Worm (Caenorhabditis elegans) whole organism, mixed stage, embryonic: Measurements from ENCODE around the gene spr-2.

ENCODE experiments used
- M03D4.4 ChIP-seq: sonication (generic microtip); optimal IDR thresholded peaks from 2 replicates; lab custom pipeline; 2017; ENCODE audit warnings: mild to moderate bottlenecking, missing genetic modification characterization, missing compliant biosample characterization
- bed-3 ChIP-seq: fragments of 200-800 bp; sonication (Bioruptor generic); optimal IDR thresholded peaks from 3 replicates; lab custom pipeline; 2018; ENCODE audit warnings: mild to moderate bottlenecking, missing genetic modification characterization, moderate library complexity, missing compliant biosample characterization
- blmp-1 ChIP-seq: fragments of 150-350 bp; optimal IDR thresholded peaks from 2 replicates; lab custom pipeline; 2014; ENCODE audit warnings: missing biosample characterization, missing genetic modification characterization
- ceh-43 ChIP-seq: fragments of 200-800 bp; sonication (Bioruptor generic); optimal IDR thresholded peaks from 2 replicates; lab custom pipeline; 2018; ENCODE audit warnings: mild to moderate bottlenecking, missing genetic modification characterization, moderate library complexity, missing compliant biosample characterization
- ceh-83 ChIP-seq: fragments of 200-800 bp; sonication (Bioruptor generic); optimal IDR thresholded peaks from 2 replicates; lab custom pipeline; 2018; ENCODE audit warnings: mild to moderate bottlenecking, missing genetic modification characterization, missing compliant biosample characterization
- ces-1 ChIP-seq: fragments of 150-350 bp; optimal IDR thresholded peaks from 2 replicates; lab custom pipeline; 2014; ENCODE audit warnings: missing biosample characterization, missing genetic modification reagents, missing genetic modification characterization
- cnd-1 ChIP-seq: fragments of 200-800 bp; sonication (Bioruptor generic); optimal IDR thresholded peaks from 2 replicates; lab custom pipeline; 2018; ENCODE audit warnings: mild to moderate bottlenecking, missing genetic modification characterization, missing compliant biosample characterization
- drap-1 ChIP-seq: fragments of 200-800 bp; sonication (Bioruptor generic); optimal IDR thresholded peaks from 3 replicates; lab custom pipeline; 2018; ENCODE audit warnings: mild to moderate bottlenecking, missing genetic modification characterization, missing compliant biosample characterization
- elt-1 ChIP-seq: sonication (generic microtip); optimal IDR thresholded peaks from 2 replicates; lab custom pipeline; 2017; ENCODE audit warnings: missing genetic modification characterization, mild to moderate bottlenecking, missing compliant biosample characterization, antibody characterized with exemption, moderate library complexity, borderline replicate concordance; ENCODE audit not compliant: insufficient read depth
- elt-3 ChIP-seq: fragments of 150-350 bp; optimal IDR thresholded peaks from 2 replicates; lab custom pipeline; 2014; ENCODE audit warnings: missing biosample characterization, missing genetic modification characterization
- flh-1 ChIP-seq: fragments of 200-800 bp; sonication (Bioruptor generic); optimal IDR thresholded peaks from 2 replicates; lab custom pipeline; 2018; ENCODE audit warnings: mild to moderate bottlenecking, missing genetic modification characterization, moderate library complexity, missing compliant biosample characterization
- ham-2 ChIP-seq: fragments of 200-800 bp; sonication (Bioruptor generic); optimal IDR thresholded peaks from 2 replicates; lab custom pipeline; 2018; ENCODE audit warnings: mild to moderate bottlenecking, missing genetic modification characterization, missing compliant biosample characterization
- hlh-1 ChIP-seq: fragments of 150-350 bp; optimal IDR thresholded peaks from 2 replicates; lab custom pipeline; 2014; ENCODE audit warnings: missing biosample characterization, missing genetic modification reagents, missing genetic modification characterization
- lin-13 ChIP-seq: fragments of 150-350 bp; optimal IDR thresholded peaks from 2 replicates; lab custom pipeline; 2014; ENCODE audit warnings: missing biosample characterization, missing genetic modification characterization
- lin-32 ChIP-seq: fragments of 200-800 bp; sonication (Bioruptor generic); optimal IDR thresholded peaks from 2 replicates; lab custom pipeline; 2018; ENCODE audit warnings: mild to moderate bottlenecking, missing genetic modification characterization, missing compliant biosample characterization
- lsy-2 ChIP-seq: fragments of 150-350 bp; optimal IDR thresholded peaks from 2 replicates; lab custom pipeline; 2014; ENCODE audit warnings: missing biosample characterization, missing genetic modification characterization
- mab-5 ChIP-seq: fragments of 150-350 bp; optimal IDR thresholded peaks from 2 replicates; lab custom pipeline; 2014; ENCODE audit warnings: missing biosample characterization, missing genetic modification characterization
- mep-1 ChIP-seq: fragments of 150-350 bp; optimal IDR thresholded peaks from 2 replicates; lab custom pipeline; 2017; ENCODE audit warnings: missing biosample characterization, missing genetic modification reagents, missing genetic modification characterization, inconsistent platforms
- mls-2 ChIP-seq: sonication (generic microtip); optimal IDR thresholded peaks from 2 replicates; lab custom pipeline; 2016; ENCODE audit warnings: mild to moderate bottlenecking, missing genetic modification characterization, moderate library complexity, missing compliant biosample characterization
- nhr-2 ChIP-seq: fragments of 150-350 bp; optimal IDR thresholded peaks from 2 replicates; lab custom pipeline; 2014; ENCODE audit warnings: missing biosample characterization, missing genetic modification characterization
- nhr-237 ChIP-seq: fragments of 150-350 bp; optimal IDR thresholded peaks from 2 replicates; lab custom pipeline; 2014; ENCODE audit warnings: missing biosample characterization, missing genetic modification characterization
- nhr-28 ChIP-seq: fragments of 150-350 bp; optimal IDR thresholded peaks from 2 replicates; lab custom pipeline; 2014; ENCODE audit warnings: missing biosample characterization, missing genetic modification characterization
- nhr-76 ChIP-seq: sonication (generic microtip); optimal IDR thresholded peaks from 2 replicates; lab custom pipeline; 2017; ENCODE audit warnings: missing biosample characterization, missing genetic modification characterization
- sem-2 ChIP-seq: fragments of 200-800 bp; sonication (Bioruptor generic); optimal IDR thresholded peaks from 2 replicates; lab custom pipeline; 2018; ENCODE audit warnings: mild to moderate bottlenecking, missing genetic modification characterization, missing compliant biosample characterization
- snpc-4 ChIP-seq: fragments of 150-350 bp; optimal IDR thresholded peaks from 2 replicates; lab custom pipeline; 2014; ENCODE audit warnings: missing biosample characterization, missing genetic modification characterization
- sptf-1 ChIP-seq: sonication (generic microtip); optimal IDR thresholded peaks from 2 replicates; lab custom pipeline; 2017; ENCODE audit warnings: mild to moderate bottlenecking, missing genetic modification characterization, moderate library complexity, missing compliant biosample characterization
- tbx-8 ChIP-seq: fragments of 200-800 bp; sonication (Bioruptor generic); optimal IDR thresholded peaks from 2 replicates; lab custom pipeline; 2018; ENCODE audit warnings: mild to moderate bottlenecking, missing genetic modification characterization, moderate library complexity, missing compliant biosample characterization
- unc-120 ChIP-seq: sonication (generic microtip); optimal IDR thresholded peaks from 2 replicates; lab custom pipeline; 2017; ENCODE audit warnings: missing genetic modification characterization, missing compliant biosample characterization; ENCODE audit not compliant: poor library complexity, severe bottlenecking
- unc-39 ChIP-seq: fragments of 150-350 bp; optimal IDR thresholded peaks from 2 replicates; lab custom pipeline; 2014; ENCODE audit warnings: missing biosample characterization, missing genetic modification characterization
- zip-8 ChIP-seq: fragments of 150-350 bp; optimal IDR thresholded peaks from 2 replicates; lab custom pipeline; 2014; ENCODE audit warnings: missing biosample characterization, missing genetic modification characterization

Gene spr-2

ce11 chrIV:8872958-8873357 lies 18.3 kb upstream of the spr-2 start, which contains the start of gene C09G9.3:
Gene C09G9.3 (minus strand): TSS chrIV:8873058.
- no peak for TF ChIP-seq nhr-28 (tag; lab: Kevin White, UChicago)
- TF ChIP-seq mls-2 (tag; lab: Kevin White, UChicago), result no peak
- no peak for TF ChIP-seq lin-32 (GFP tag; lab: Kevin White, UChicago)
- no peak for TF ChIP-seq ham-2
- no peak for TF ChIP-seq blmp-1 (tag; lab: Kevin White, UChicago)
- TF ChIP-seq hlh-1, result no peak
- no peak for TF ChIP-seq bed-3
- no peak for TF ChIP-seq unc-120
- no peak for TF ChIP-seq drap-1 (GFP tag; lab: Kevin White, UChicago)
- TF ChIP-seq elt-3 (tag; lab: Kevin White, UChicago), result no peak
- TF ChIP-seq elt-1 (tag; lab: Kevin White, UChicago), result no peak
- no peak for TF ChIP-seq mep-1 (tag; lab: Kevin White, UChicago)
- TF ChIP-seq, all 35 proteins: peak for 0

- TF ChIP-seq ces-1 (GFP tag; lab: Kevin White, UChicago), result no peak
- no peak for TF ChIP-seq nhr-76 (tag; lab: Kevin White, UChicago)
- no peak for TF ChIP-seq nhr-28 (tag; lab: Kevin White, UChicago)
- no peak for TF ChIP-seq lin-13 (tag; lab: Kevin White, UChicago)
- TF ChIP-seq elt-3 (tag; lab: Kevin White, UChicago), result no peak
- TF ChIP-seq mab-5, result no peak
Measured at ce11 chrIV:8873847-8874246, 17.4 kb upstream of the spr-2 start, which contains the start of gene hdl-2. Gene hdl-2 (plus strand): TSS chrIV:8874147.

- TF ChIP-seq ceh-43 (no peak), ceh-83 (GFP tag; lab: Kevin White, UChicago) (no peak), nhr-2 (tag; lab: Kevin White, UChicago) (no peak), lin-32 (GFP tag; lab: Kevin White, UChicago) (no peak), mls-2 (tag; lab: Kevin White, UChicago) (no peak), zip-8 (tag; lab: Kevin White, UChicago) (no peak), mab-5 (no peak), lsy-2 (tag; lab: Kevin White, UChicago) (no peak), blmp-1 (tag; lab: Kevin White, UChicago) (no peak), snpc-4 (tag; lab: Kevin White, UChicago) (no peak), nhr-237 (tag; lab: Kevin White, UChicago) (no peak), ces-1 (GFP tag; lab: Kevin White, UChicago) (no peak), lin-13 (tag; lab: Kevin White, UChicago) (no peak)
Measured at ce11 chrIV:8879810-8880209, 11.5 kb upstream of the spr-2 start, which contains the start of gene npax-4. Gene npax-4 (minus strand): TSS chrIV:8879910.

- no peak for TF ChIP-seq mls-2 (tag; lab: Kevin White, UChicago)
- no peak for TF ChIP-seq ceh-43
- TF ChIP-seq mep-1 (tag; lab: Kevin White, UChicago), result no peak
- no peak for TF ChIP-seq ces-1 (GFP tag; lab: Kevin White, UChicago)
- TF ChIP-seq lin-13 (tag; lab: Kevin White, UChicago), result no peak
- no peak for TF ChIP-seq unc-39 (tag; lab: Kevin White, UChicago)
- TF ChIP-seq nhr-2 (tag; lab: Kevin White, UChicago), result no peak
- no peak for TF ChIP-seq cnd-1 (tag; lab: Kevin White, UChicago)
- no peak for TF ChIP-seq unc-120
- TF ChIP-seq nhr-76 (tag; lab: Kevin White, UChicago), result no peak
- TF ChIP-seq sem-2, result no peak
- TF ChIP-seq M03D4.4 (tag; lab: Kevin White, UChicago), result no peak
- no peak for TF ChIP-seq sptf-1 (tag; lab: Kevin White, UChicago)
- no peak for TF ChIP-seq blmp-1 (tag; lab: Kevin White, UChicago)
- TF ChIP-seq hlh-1, result no peak
- no peak for TF ChIP-seq drap-1 (GFP tag; lab: Kevin White, UChicago)
- no peak for TF ChIP-seq elt-1 (tag; lab: Kevin White, UChicago)
- no peak for TF ChIP-seq zip-8 (tag; lab: Kevin White, UChicago)
- no peak for TF ChIP-seq ceh-83 (GFP tag; lab: Kevin White, UChicago)
- no peak for TF ChIP-seq nhr-28 (tag; lab: Kevin White, UChicago)
Measured at ce11 chrIV:8881181-8881580, 10.1 kb upstream of the spr-2 start, which contains the start of gene C09G9.8. Gene C09G9.8 (plus strand): TSS chrIV:8881481.

ce11 chrIV:8886228-8886627 lies 5.0 kb upstream of the spr-2 start, which contains the start of gene C09G9.5:
Gene C09G9.5 (plus strand): TSS chrIV:8886528.
- no peak for TF ChIP-seq mls-2 (tag; lab: Kevin White, UChicago)
- TF ChIP-seq ceh-43, result no peak
- no peak for TF ChIP-seq lsy-2 (tag; lab: Kevin White, UChicago)
- TF ChIP-seq lin-13 (tag; lab: Kevin White, UChicago), result no peak
- no peak for TF ChIP-seq lin-32 (GFP tag; lab: Kevin White, UChicago)
- TF ChIP-seq tbx-8 (GFP tag; lab: Kevin White, UChicago), result no peak
- TF ChIP-seq mep-1 (tag; lab: Kevin White, UChicago), result no peak
- TF ChIP-seq drap-1 (GFP tag; lab: Kevin White, UChicago), result no peak
- TF ChIP-seq nhr-76 (tag; lab: Kevin White, UChicago), result no peak
- TF ChIP-seq flh-1 (GFP tag; lab: Kevin White, UChicago), result no peak
- no peak for TF ChIP-seq ces-1 (GFP tag; lab: Kevin White, UChicago)
- no peak for TF ChIP-seq sptf-1 (tag; lab: Kevin White, UChicago)
- TF ChIP-seq, all 35 proteins: peak for 0
